Fruit fly (Drosophila melanogaster) whole organism, wandering third instar larva: ENCODE measurements around the gene CG32280.
A peak's percentile ranks its signal among the peaks of the same experiment; 100 is the strongest.

ENCODE experiments used
- Abd-B ChIP-seq: fragments of >200 bp; optimal IDR thresholded peaks from 2 replicates; lab custom pipeline; 2017; ENCODE audit warnings: missing biosample characterization, missing genetic modification characterization
- CG32264 ChIP-seq: fragments of 200-800 bp; sonication (Bioruptor generic); optimal IDR thresholded peaks from 2 replicates; lab custom pipeline; 2016; ENCODE audit warnings: missing biosample characterization, missing genetic modification characterization
- CG9705 ChIP-seq: fragments of 200-800 bp; sonication (Bioruptor generic); optimal IDR thresholded peaks from 2 replicates; lab custom pipeline; 2018; ENCODE audit warnings: missing biosample characterization, mild to moderate bottlenecking, missing genetic modification characterization
- CrebA ChIP-seq: fragments of 200-800 bp; sonication (Bioruptor generic); optimal IDR thresholded peaks from 2 replicates; lab custom pipeline; 2016; ENCODE audit warnings: missing biosample characterization, mild to moderate bottlenecking, missing genetic modification characterization, borderline replicate concordance
- Dfd ChIP-seq: fragments of >200 bp; optimal IDR thresholded peaks from 2 replicates; lab custom pipeline; 2017; ENCODE audit warnings: missing biosample characterization, missing genetic modification characterization
- Dif ChIP-seq: fragments of 200-275, 200-300 bp; sonication (Bioruptor generic); optimal IDR thresholded peaks from 2 replicates; lab custom pipeline; 2018; ENCODE audit warnings: missing biosample characterization, missing genetic modification characterization; ENCODE audit not compliant: partially characterized antibody
- GATAd ChIP-seq: sonication (Bioruptor generic); optimal IDR thresholded peaks from 2 replicates; lab custom pipeline; 2016; ENCODE audit warnings: missing biosample characterization, missing genetic modification characterization
- HLH106 ChIP-seq: fragments of 200-800 bp; optimal IDR thresholded peaks from 3 replicates; lab custom pipeline; 2019; ENCODE audit warnings: missing biosample characterization, mild to moderate bottlenecking, missing genetic modification characterization, moderate library complexity
- Hnf4 ChIP-seq: fragments of 200-800 bp; sonication (Bioruptor generic); optimal IDR thresholded peaks from 2 replicates; lab custom pipeline; 2016; ENCODE audit warnings: missing biosample characterization, mild to moderate bottlenecking, missing genetic modification characterization
- Hr78 ChIP-seq: fragments of >200 bp; optimal IDR thresholded peaks from 2 replicates; lab custom pipeline; 2017; ENCODE audit warnings: missing biosample characterization, missing genetic modification characterization
- Hr83 ChIP-seq: fragments of 200-300 bp; sonication (Bioruptor generic); optimal IDR thresholded peaks from 2 replicates; lab custom pipeline; 2016; ENCODE audit warnings: missing biosample characterization, mild to moderate bottlenecking, missing genetic modification characterization, moderate library complexity; ENCODE audit not compliant: poor library complexity, severe bottlenecking
- Jra ChIP-seq: sonication (Bioruptor generic); optimal IDR thresholded peaks from 2 replicates; lab custom pipeline; 2016; ENCODE audit warnings: missing biosample characterization, missing genetic modification characterization
- Mio ChIP-seq: sonication (Bioruptor generic); optimal IDR thresholded peaks from 2 replicates; lab custom pipeline; 2016; ENCODE audit warnings: missing biosample characterization, missing genetic modification characterization
- Myc ChIP-seq: fragments of >200 bp; optimal IDR thresholded peaks from 2 replicates; lab custom pipeline; 2017
- N ChIP-seq: fragments of >200 bp; optimal IDR thresholded peaks from 2 replicates; lab custom pipeline; 2018; ENCODE audit warnings: missing biosample characterization, missing external identifiers, missing genetic modification characterization
- OdsH ChIP-seq: fragments of 200-800 bp; sonication (Bioruptor generic); optimal IDR thresholded peaks from 2 replicates; lab custom pipeline; 2016; ENCODE audit warnings: missing biosample characterization, mild to moderate bottlenecking, missing genetic modification characterization
- Rel ChIP-seq, 2 experiments: fragments of 200-800 bp; sonication (Bioruptor generic) in 1 of 2; optimal IDR thresholded peaks; 2 replicates in 1 of 2; 3 replicates in 1 of 2; lab custom pipeline; 2016 to 2019; ENCODE audit warnings: mild to moderate bottlenecking in 2 of 2, missing biosample characterization in 2 of 2, missing genetic modification characterization in 2 of 2, moderate library complexity in 1 of 2
- Sp1 ChIP-seq: fragments of 200-800 bp; sonication (Bioruptor generic); optimal IDR thresholded peaks from 3 replicates; lab custom pipeline; 2019; ENCODE audit warnings: missing biosample characterization, mild to moderate bottlenecking, missing genetic modification characterization, moderate library complexity
- Vsx2 ChIP-seq: fragments of 200-300, 225-300 bp; sonication (Bioruptor generic); optimal IDR thresholded peaks from 2 replicates; lab custom pipeline; 2018; ENCODE audit warnings: missing biosample characterization, missing genetic modification characterization; ENCODE audit not compliant: partially characterized antibody
- br ChIP-seq: fragments of 200-800 bp; sonication (Bioruptor generic); optimal IDR thresholded peaks from 2 replicates; lab custom pipeline; 2016; ENCODE audit warnings: missing biosample characterization, missing genetic modification characterization
- brk ChIP-seq: fragments of 200-800 bp; sonication (Bioruptor generic); optimal IDR thresholded peaks from 2 replicates; lab custom pipeline; 2016; ENCODE audit warnings: missing biosample characterization, mild to moderate bottlenecking, missing genetic modification characterization
- dl ChIP-seq, 2 experiments: fragments of 175-275, 200-275 bp in 1 of 2; fragments of 200-275 bp in 1 of 2; sonication (Bioruptor generic); optimal IDR thresholded peaks; lab custom pipeline; 2018; ENCODE audit warnings: mild to moderate bottlenecking in 2 of 2, missing biosample characterization in 2 of 2, missing genetic modification characterization in 2 of 2, moderate library complexity in 2 of 2; ENCODE audit not compliant: partially characterized antibody in 2 of 2, insufficient read depth in 1 of 2
- dmrt93B ChIP-seq: fragments of 200-800 bp; sonication (Bioruptor generic); optimal IDR thresholded peaks from 2 replicates; lab custom pipeline; 2018; ENCODE audit warnings: missing biosample characterization, mild to moderate bottlenecking, missing genetic modification characterization
- dsf ChIP-seq: sonication (Bioruptor generic); optimal IDR thresholded peaks from 2 replicates; lab custom pipeline; 2016; ENCODE audit warnings: missing biosample characterization, missing genetic modification characterization, borderline replicate concordance
- ey ChIP-seq: fragments of 200-800 bp; sonication (Bioruptor generic); optimal IDR thresholded peaks from 2 replicates; lab custom pipeline; 2016; ENCODE audit warnings: missing biosample characterization, missing genetic modification characterization
- foxo ChIP-seq, 2 experiments: fragments of 200-800 bp; sonication (Bioruptor generic); optimal IDR thresholded peaks; 2 replicates in 1 of 2; 3 replicates in 1 of 2; lab custom pipeline; 2016 to 2017; ENCODE audit warnings: missing biosample characterization in 2 of 2, missing genetic modification characterization in 2 of 2
- fru ChIP-seq: fragments of 200-800 bp; sonication (Bioruptor generic); optimal IDR thresholded peaks from 3 replicates; lab custom pipeline; 2016; ENCODE audit warnings: missing biosample characterization, mild to moderate bottlenecking, missing genetic modification characterization
- h ChIP-seq: fragments of 200-800 bp; sonication (Bioruptor generic); optimal IDR thresholded peaks from 3 replicates; lab custom pipeline; 2016; ENCODE audit warnings: missing biosample characterization, mild to moderate bottlenecking, missing genetic modification characterization
- jim ChIP-seq: fragments of 175-275, 200-325 bp; sonication (Bioruptor generic); optimal IDR thresholded peaks from 2 replicates; lab custom pipeline; 2016; ENCODE audit warnings: missing biosample characterization, mild to moderate bottlenecking, missing genetic modification characterization
- lola ChIP-seq: fragments of >200 bp; optimal IDR thresholded peaks from 2 replicates; lab custom pipeline; 2017; ENCODE audit warnings: missing biosample characterization, missing genetic modification characterization
- pan ChIP-seq: fragments of >200 bp; optimal IDR thresholded peaks from 2 replicates; lab custom pipeline; 2017
- psq ChIP-seq: fragments of 200-800 bp; sonication (Bioruptor generic); optimal IDR thresholded peaks from 3 replicates; lab custom pipeline; 2017; ENCODE audit warnings: missing biosample characterization, mild to moderate bottlenecking, missing genetic modification characterization, moderate library complexity
- rgr ChIP-seq: fragments of 200-800 bp; sonication (Bioruptor generic); optimal IDR thresholded peaks from 3 replicates; lab custom pipeline; 2016; ENCODE audit warnings: missing biosample characterization, mild to moderate bottlenecking, missing genetic modification characterization
- sage ChIP-seq: fragments of 200-800 bp; sonication (Bioruptor generic); optimal IDR thresholded peaks from 2 replicates; lab custom pipeline; 2016; ENCODE audit warnings: missing biosample characterization, mild to moderate bottlenecking, missing genetic modification characterization
- sv ChIP-seq: fragments of 200-800 bp; sonication (Bioruptor generic); optimal IDR thresholded peaks from 3 replicates; lab custom pipeline; 2016; ENCODE audit warnings: missing biosample characterization, missing genetic modification characterization
- tai ChIP-seq: sonication (Bioruptor generic); optimal IDR thresholded peaks from 2 replicates; lab custom pipeline; 2016; ENCODE audit warnings: missing biosample characterization, missing genetic modification characterization
- usp ChIP-seq: fragments of >200 bp; optimal IDR thresholded peaks from 2 replicates; lab custom pipeline; 2017; ENCODE audit warnings: missing biosample characterization, missing genetic modification characterization
- woc ChIP-seq: sonication (Bioruptor generic); optimal IDR thresholded peaks from 2 replicates; lab custom pipeline; 2016; ENCODE audit warnings: missing biosample characterization, mild to moderate bottlenecking, missing genetic modification characterization

The CG32280 gene

DNA sequence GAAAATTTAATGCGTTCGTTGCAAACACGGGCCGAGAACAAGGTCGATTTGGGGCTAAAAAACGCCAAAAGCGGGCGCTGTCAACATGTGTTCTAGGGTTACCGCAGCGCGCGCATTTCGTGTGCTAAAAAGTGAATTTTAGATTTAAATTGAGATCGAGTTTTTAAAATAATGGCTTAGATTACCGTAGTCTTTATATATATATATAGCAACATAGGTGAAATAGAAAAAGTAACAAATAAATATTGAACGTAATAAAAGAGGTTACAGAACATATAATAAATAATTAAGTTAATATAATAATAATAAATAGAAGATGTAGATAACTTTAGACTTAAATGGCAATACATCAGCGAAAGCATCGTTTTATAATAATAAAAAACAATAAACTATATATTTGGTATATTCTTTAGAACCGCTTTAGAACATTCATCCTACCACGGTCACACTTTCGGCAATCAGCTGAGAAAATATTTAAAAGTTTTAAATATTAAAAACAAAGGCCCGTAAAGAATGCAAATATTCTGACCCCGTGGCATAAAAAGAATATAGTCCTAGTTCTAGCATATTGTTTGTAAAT, 21.5 kb upstream of the CG32280 start, which contains the start of the genes CG11537 and Alg2:
TSS of gene CG11537 (minus strand) at position 75 of the 580 bp plus-strand sequence.
TSS of gene Alg2 (plus strand) at position 426 of the 580 bp plus-strand sequence.
- no peak for TF ChIP-seq sage
- TF ChIP-seq Sp1 (GFP tag; lab: Kevin White, UChicago) = peak; percentile 13
- TF ChIP-seq foxo (GFP tag; optimal IDR thresholded peaks at IDR 0.05; lab: Kevin White, UChicago) = peak in 1 of 2 experiments; percentile 27
- TF ChIP-seq Myc (lab: Kevin White, UChicago) = peak; percentile 35
- TF ChIP-seq rgr = peak; percentile 29
- no peak for TF ChIP-seq dsf (GFP tag; lab: Kevin White, UChicago)
- TF ChIP-seq Rel (GFP tag; optimal IDR thresholded peaks at IDR 0.05; lab: Kevin White, UChicago) = no peak
- TF ChIP-seq Rel (tag; optimal IDR thresholded peaks at IDR 0.05; lab: Kevin White, UChicago) = peak; percentile 4
- no peak for TF ChIP-seq brk (GFP tag; lab: Kevin White, UChicago)
- peak; percentile 0 for TF ChIP-seq psq
- TF ChIP-seq HLH106 (tag; lab: Kevin White, UChicago) = peak; percentile 22
- no peak for TF ChIP-seq Hnf4

DNA sequence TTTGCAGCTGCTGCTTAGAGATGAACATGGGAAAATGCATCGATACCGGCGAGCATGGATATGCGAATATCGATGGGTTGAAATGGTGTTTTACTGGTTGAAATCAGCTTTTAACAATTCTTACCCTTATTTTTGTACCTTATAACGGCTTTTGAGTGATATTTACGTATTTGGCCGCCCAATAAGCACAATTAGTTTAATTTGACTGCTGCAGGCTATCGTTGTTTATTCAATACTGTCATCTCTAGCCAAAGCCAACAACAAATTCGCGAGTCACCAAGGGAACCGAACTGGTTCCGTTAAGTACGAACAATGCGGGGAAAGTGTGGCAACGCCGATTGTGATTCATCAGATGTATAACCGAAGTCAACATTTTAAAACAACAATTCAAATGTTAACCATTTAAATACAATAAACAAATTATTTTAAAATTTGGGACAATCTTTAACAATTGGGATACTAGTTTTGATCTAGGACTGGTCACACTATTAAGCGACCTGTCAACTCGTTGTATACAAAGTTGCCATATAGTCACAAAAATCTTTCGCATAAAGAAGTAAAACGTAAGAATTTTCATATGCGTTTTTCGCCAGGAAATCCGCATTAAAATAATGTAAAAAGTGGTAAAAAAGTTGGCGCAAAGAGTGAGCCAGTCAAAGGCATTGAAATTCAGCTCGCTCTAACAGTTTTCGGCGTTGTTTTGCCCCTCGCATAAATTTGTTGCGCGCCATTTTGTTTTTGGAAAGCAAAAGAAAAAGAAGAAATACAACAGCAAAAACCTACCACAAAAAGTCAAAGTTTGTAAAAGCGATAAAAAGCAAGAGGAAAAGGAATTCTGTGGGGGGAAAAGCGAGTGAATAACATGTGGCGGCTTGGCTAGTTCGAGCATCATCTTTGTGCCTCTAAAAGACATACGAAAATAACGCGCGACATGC, 16.6 kb upstream of the CG32280 start, which contains the start of the genes Usp5 and BtbVII:
TSS of gene Usp5 (minus strand) at position 234 of the 935 bp plus-strand sequence.
TSS of gene BtbVII (plus strand) at position 522 of the 935 bp plus-strand sequence.
- TF ChIP-seq Dif (GFP tag; lab: Kevin White, UChicago) = no peak
- no peak for TF ChIP-seq Abd-B
- TF ChIP-seq psq = peak; percentile 26
- TF ChIP-seq fru (GFP tag; lab: Kevin White, UChicago) = peak; percentile 58
- no peak for TF ChIP-seq Dfd (GFP tag; lab: Kevin White, UChicago)
- peak; percentile 44 for TF ChIP-seq Sp1 (GFP tag; lab: Kevin White, UChicago)
- peak; percentile 68 for TF ChIP-seq rgr
- peak; percentile 76 for TF ChIP-seq br
- TF ChIP-seq lola = no peak
- peak; percentile 69 for TF ChIP-seq OdsH (GFP tag; lab: Kevin White, UChicago)
- no peak for TF ChIP-seq dl (GFP tag; optimal IDR thresholded peaks at IDR 0.05; lab: Kevin White, UChicago; ENCODE audit: insufficient read depth in 1 of 2, partially characterized antibody in 2 of 2)
- TF ChIP-seq N (GFP tag; lab: Kevin White, UChicago) = no peak
- TF ChIP-seq pan (lab: Kevin White, UChicago) = no peak
- no peak for TF ChIP-seq Hnf4
- no peak for TF ChIP-seq sage
- no peak for TF ChIP-seq usp (GFP tag; lab: Kevin White, UChicago)
- TF ChIP-seq woc (GFP tag; lab: Kevin White, UChicago) = no peak
- TF ChIP-seq ey (GFP tag; lab: Kevin White, UChicago) = peak; percentile 65
- peak; percentile 59 for TF ChIP-seq HLH106 (tag; lab: Kevin White, UChicago)
- TF ChIP-seq Jra (GFP tag; lab: Kevin White, UChicago) = peak; percentile 65
- TF ChIP-seq CG9705 (GFP tag; lab: Kevin White, UChicago) = peak; percentile 12
- TF ChIP-seq CrebA = no peak
- TF ChIP-seq dsf (GFP tag; lab: Kevin White, UChicago) = peak; percentile 16
- no peak for TF ChIP-seq GATAd (GFP tag; lab: Kevin White, UChicago)
- no peak for TF ChIP-seq dmrt93B (GFP tag; lab: Kevin White, UChicago)
- TF ChIP-seq h (GFP tag; lab: Kevin White, UChicago) = peak; percentile 72
- TF ChIP-seq tai (GFP tag; lab: Kevin White, UChicago) = no peak
- TF ChIP-seq sv (GFP tag; lab: Kevin White, UChicago) = peak; percentile 22
- TF ChIP-seq Myc (lab: Kevin White, UChicago) = no peak
- TF ChIP-seq Mio (GFP tag; lab: Kevin White, UChicago) = no peak
- no peak for TF ChIP-seq Rel (GFP tag; optimal IDR thresholded peaks at IDR 0.05; lab: Kevin White, UChicago)
- TF ChIP-seq Rel (tag; optimal IDR thresholded peaks at IDR 0.05; lab: Kevin White, UChicago) = peak; percentile 2
- TF ChIP-seq foxo (GFP tag; optimal IDR thresholded peaks at IDR 0.05; lab: Kevin White, UChicago) = peak in 1 of 2 experiments; percentile 76
- no peak for TF ChIP-seq jim
- peak; percentile 30 for TF ChIP-seq Hr83 (GFP tag; lab: Kevin White, UChicago)
- peak; percentile 6 for TF ChIP-seq CG32264
- TF ChIP-seq Hr78 (GFP tag; lab: Kevin White, UChicago) = no peak
- no peak for TF ChIP-seq brk (GFP tag; lab: Kevin White, UChicago)
- TF ChIP-seq Vsx2 (GFP tag; lab: Kevin White, UChicago) = no peak
